Worm (Caenorhabditis elegans) whole organism, early embryonic: ENCODE results near the gene C50F4.4.

ENCODE experiments used
- B0310.2 ChIP-seq: sonication (generic microtip); optimal IDR thresholded peaks from 2 replicates; lab custom pipeline; 2016; ENCODE audit warnings: mild to moderate bottlenecking, missing genetic modification characterization, missing compliant biosample characterization
- F13C5.2 ChIP-seq: sonication (generic microtip); optimal IDR thresholded peaks from 2 replicates; lab custom pipeline; 2017; ENCODE audit warnings: mild to moderate bottlenecking, missing genetic modification characterization, inconsistent platforms, missing compliant biosample characterization
- aly-1 ChIP-seq: sonication (generic microtip); optimal IDR thresholded peaks from 2 replicates; lab custom pipeline; 2016; ENCODE audit warnings: missing genetic modification characterization, missing compliant biosample characterization
- ama-1 ChIP-seq: fragments of 150-350 bp; optimal IDR thresholded peaks from 2 replicates; lab custom pipeline; 2014
- ceh-13 ChIP-seq: fragments of 200-800 bp; sonication (Bioruptor generic); optimal IDR thresholded peaks from 2 replicates; lab custom pipeline; 2018; ENCODE audit warnings: mild to moderate bottlenecking, missing genetic modification characterization, missing compliant biosample characterization
- ceh-36 ChIP-seq: sonication (generic microtip); optimal IDR thresholded peaks from 2 replicates; lab custom pipeline; 2016; ENCODE audit warnings: missing genetic modification characterization, inconsistent platforms, missing compliant biosample characterization
- ets-7 ChIP-seq: sonication (generic microtip); optimal IDR thresholded peaks from 2 replicates; lab custom pipeline; 2016; ENCODE audit warnings: missing genotype, missing genetic modification characterization, missing compliant biosample characterization
- flt-1 ChIP-seq: fragments of 200-800 bp; sonication (Bioruptor generic); IDR thresholded peaks from 2 replicates; pipeline ENCODE4 v1.3.6; 2022; ENCODE audit warnings: missing genetic modification characterization, missing compliant biosample characterization
- hmbx-1 ChIP-seq: sonication (generic microtip); optimal IDR thresholded peaks from 2 replicates; lab custom pipeline; 2016; ENCODE audit warnings: mild to moderate bottlenecking, missing genetic modification characterization, missing compliant biosample characterization
- hmg-4 ChIP-seq: fragments of 200-800 bp; sonication (Bioruptor generic); optimal IDR thresholded peaks from 2 replicates; lab custom pipeline; 2018; ENCODE audit warnings: mild to moderate bottlenecking, missing genetic modification characterization, missing compliant biosample characterization
- hnd-1 ChIP-seq: sonication (generic microtip); optimal IDR thresholded peaks from 2 replicates; lab custom pipeline; 2016; ENCODE audit warnings: missing genetic modification characterization, missing compliant biosample characterization
- pes-1 ChIP-seq: fragments of 200-800 bp; sonication (Bioruptor generic); IDR thresholded peaks from 2 replicates; pipeline ENCODE4 v1.3.6; 2022; ENCODE audit warnings: missing genetic modification reagents, missing genetic modification characterization, missing compliant biosample characterization
- scrt-1 ChIP-seq: fragments of 200-800 bp; sonication (Bioruptor generic); IDR thresholded peaks from 2 replicates; pipeline ENCODE4 v1.3.6; 2022; ENCODE audit warnings: missing genetic modification characterization, missing compliant biosample characterization
- sea-1 ChIP-seq: fragments of 200-800 bp; sonication (Bioruptor generic); conservative IDR thresholded peaks from 2 replicates; pipeline ENCODE4 v1.3.6; 2022; ENCODE audit warnings: missing genetic modification characterization, missing compliant biosample characterization
- tbx-11 ChIP-seq: fragments of 200-800 bp; sonication (Bioruptor generic); IDR thresholded peaks from 2 replicates; pipeline ENCODE4 v1.3.6; 2022; ENCODE audit warnings: missing genetic modification characterization, missing compliant biosample characterization
- tbx-37 ChIP-seq: fragments of 200-800 bp; sonication (Bioruptor generic); conservative IDR thresholded peaks from 2 replicates; pipeline ENCODE4 v1.3.6; 2022; ENCODE audit warnings: missing genetic modification reagents, missing genetic modification characterization, missing compliant biosample characterization
- tra-4 ChIP-seq: sonication (generic microtip); optimal IDR thresholded peaks from 2 replicates; lab custom pipeline; 2017; ENCODE audit warnings: missing genetic modification characterization, missing compliant biosample characterization

Gene C50F4.4

DNA sequence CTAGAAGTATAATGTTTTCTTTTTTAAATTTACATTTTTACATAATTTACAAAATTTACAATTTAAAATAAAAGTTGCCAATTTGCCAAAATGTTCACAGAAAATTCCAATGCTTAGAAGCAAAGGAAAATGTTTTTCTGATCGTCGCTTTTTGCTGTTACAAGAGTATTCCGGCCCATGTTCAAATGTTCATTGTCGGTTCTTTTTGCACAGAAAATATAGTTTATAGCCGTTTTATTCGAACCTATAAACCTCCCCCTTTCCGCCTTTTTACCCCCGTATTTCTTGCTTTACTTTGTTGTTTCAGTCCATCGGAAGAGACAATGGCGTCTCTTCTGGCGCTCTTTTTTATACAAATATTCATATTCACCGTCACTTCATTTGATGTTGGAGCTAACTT is 1.9 kb upstream of the C50F4.4 start, which contains the start of gene tag-329:
Gene tag-329, plus strand, starts transcription at position 301 of the 400 bp plus-strand sequence.
- TF ChIP-seq F13C5.2 (tag; lab: Kevin White, UChicago) (no peak), hnd-1 (tag; lab: Kevin White, UChicago) (no peak), tra-4 (tag; lab: Kevin White, UChicago) (no peak), B0310.2 (tag; lab: Kevin White, UChicago) (no peak), aly-1 (no peak), tbx-11 (GFP tag; lab: Robert Waterston, UW) (no peak), pes-1 (GFP tag; lab: Robert Waterston, UW) (no peak), ama-1 (no peak), hmg-4 (GFP tag; lab: Kevin White, UChicago) (no peak), ceh-13 (no peak)

DNA sequence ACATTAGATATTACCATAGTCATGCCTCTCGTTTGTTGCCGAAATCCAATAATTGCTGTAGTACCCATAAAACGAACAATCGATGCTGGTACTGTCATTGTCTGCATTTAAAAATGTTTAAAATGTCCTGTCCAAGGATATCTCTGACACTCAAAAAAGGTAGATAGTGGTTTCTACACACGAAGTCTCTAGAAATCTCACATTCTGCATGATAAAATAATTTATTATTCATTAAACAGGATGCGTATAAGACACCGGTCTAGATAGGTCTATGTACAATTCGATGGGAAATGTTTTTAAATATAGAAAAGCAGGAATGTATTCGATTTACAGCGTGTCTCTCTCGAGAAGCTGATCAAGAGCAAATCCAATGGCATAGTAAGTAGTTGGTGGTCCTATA is 3.1 kb downstream of the C50F4.4 start, which contains the start of gene C50F4.12:
Gene C50F4.12, minus strand, starts transcription at position 101 of the 400 bp plus-strand sequence.
- TF ChIP-seq ceh-36 (tag; lab: Kevin White, UChicago), result no peak
- no peak for TF ChIP-seq hnd-1 (tag; lab: Kevin White, UChicago)
- no peak for TF ChIP-seq B0310.2 (tag; lab: Kevin White, UChicago)
- no peak for TF ChIP-seq tbx-11 (GFP tag; lab: Robert Waterston, UW)
- no peak for TF ChIP-seq ets-7 (tag; lab: Kevin White, UChicago)
- TF ChIP-seq flt-1 (GFP tag; lab: Robert Waterston, UW), result no peak
- no peak for TF ChIP-seq aly-1
- no peak for TF ChIP-seq F13C5.2 (tag; lab: Kevin White, UChicago)
- TF ChIP-seq tbx-37 (GFP tag; lab: Robert Waterston, UW), result no peak
- no peak for TF ChIP-seq tra-4 (tag; lab: Kevin White, UChicago)
- TF ChIP-seq hmg-4 (GFP tag; lab: Kevin White, UChicago), result no peak
- no peak for TF ChIP-seq ama-1
- no peak for TF ChIP-seq scrt-1 (GFP tag; lab: Robert Waterston, UW)
- no peak for TF ChIP-seq sea-1 (GFP tag; lab: Robert Waterston, UW)
- no peak for TF ChIP-seq ceh-13

ce11 chrV:9541506-9541905 is 4.9 kb downstream of the C50F4.4 start, which contains the start of gene C50F4.16:
C50F4.16 (minus strand) TSS chrV:9541606.
- TF ChIP-seq pes-1 (GFP tag; lab: Robert Waterston, UW) (no peak), aly-1 (no peak), tbx-37 (GFP tag; lab: Robert Waterston, UW) (no peak), tra-4 (tag; lab: Kevin White, UChicago) (no peak), hmg-4 (GFP tag; lab: Kevin White, UChicago) (no peak), hmbx-1 (tag; lab: Kevin White, UChicago) (no peak), ama-1 (no peak), scrt-1 (GFP tag; lab: Robert Waterston, UW) (no peak), F13C5.2 (tag; lab: Kevin White, UChicago) (no peak), ceh-13 (no peak), tbx-11 (GFP tag; lab: Robert Waterston, UW) (no peak), hnd-1 (tag; lab: Kevin White, UChicago) (no peak), B0310.2 (tag; lab: Kevin White, UChicago) (no peak)

DNA sequence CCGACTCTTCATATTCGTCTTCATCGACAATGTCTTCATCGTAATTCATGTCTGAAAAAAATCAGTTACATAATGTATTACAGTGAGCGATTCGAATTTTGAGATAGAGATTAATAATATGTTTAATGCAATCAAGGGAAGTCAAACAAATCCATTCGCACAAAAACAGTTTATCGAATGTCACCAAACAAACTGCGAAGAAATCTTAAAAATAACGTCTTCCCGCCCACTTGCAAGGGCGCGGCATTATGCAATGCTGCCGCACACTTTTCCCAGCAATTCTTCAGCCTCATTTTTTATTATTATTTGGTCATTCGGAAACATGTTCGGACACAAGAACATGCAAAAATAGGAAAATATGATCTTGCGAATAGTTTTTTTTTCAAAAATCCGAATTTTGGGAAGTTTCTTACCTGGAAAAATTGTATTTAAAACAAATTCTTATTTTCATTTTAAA is 7.6 kb downstream of the C50F4.4 start, which contains the start of gene mdf-1:
Gene mdf-1, minus strand, starts transcription at position 51 of the 457 bp plus-strand sequence.
- TF ChIP-seq flt-1 (GFP tag; lab: Robert Waterston, UW) (peak; percentile 39; the same call in 1 of the 2 replicates), hmg-4 (GFP tag; lab: Kevin White, UChicago) (no peak), F13C5.2 (tag; lab: Kevin White, UChicago) (peak; percentile 31)

- TF ChIP-seq flt-1 (GFP tag; lab: Robert Waterston, UW), result no peak
Observed at ce11 chrV:9545238-9545709, 8.7 kb downstream of the C50F4.4 start, which contains the start of the genes his-35 and his-41. his-35 (minus strand) TSS chrV:9545288. his-41 (plus strand) TSS chrV:9545536.

- TF ChIP-seq pes-1 (GFP tag; lab: Robert Waterston, UW) (peak; percentile 58), F13C5.2 (tag; lab: Kevin White, UChicago) (no peak)
Observed at ce11 chrV:9546042-9546581, 9.5 kb downstream of the C50F4.4 start, which contains the start of gene C50F4.6. C50F4.6 (plus strand) TSS chrV:9546092.

DNA sequence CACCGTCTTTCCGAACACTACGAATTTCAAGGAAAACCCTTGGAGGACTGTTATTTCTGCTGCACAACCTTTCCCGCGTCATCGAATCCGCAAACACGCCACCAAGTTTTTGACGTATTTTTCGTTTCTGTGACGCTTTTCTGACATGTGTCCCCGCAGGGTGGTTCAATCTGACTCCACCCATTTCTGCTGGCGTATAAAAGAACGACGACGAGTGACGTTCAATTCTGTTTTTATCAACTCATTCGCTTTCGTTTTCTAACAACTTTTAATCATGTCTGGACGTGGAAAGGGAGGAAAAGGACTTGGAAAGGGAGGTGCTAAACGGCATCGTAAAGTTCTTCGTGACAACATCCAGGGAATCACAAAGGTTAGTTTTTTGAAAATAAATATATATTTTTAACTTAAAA is 10.3 kb downstream of the C50F4.4 start, which contains the start of gene his-37:
Gene his-37, plus strand, starts transcription at position 246 of the 410 bp plus-strand sequence.
- TF ChIP-seq hmg-4 (GFP tag; lab: Kevin White, UChicago), result peak; percentile 64
- TF ChIP-seq F13C5.2 (tag; lab: Kevin White, UChicago), result peak; percentile 41
- TF ChIP-seq aly-1, result no peak
- TF ChIP-seq hnd-1 (tag; lab: Kevin White, UChicago), result no peak
- no peak for TF ChIP-seq sea-1 (GFP tag; lab: Robert Waterston, UW)
- TF ChIP-seq tbx-37 (GFP tag; lab: Robert Waterston, UW), result 0 out of 2 replicates have a peak, but pooled peaks have one; percentile 34
- TF ChIP-seq tra-4 (tag; lab: Kevin White, UChicago), result peak; percentile 41
- TF ChIP-seq pes-1 (GFP tag; lab: Robert Waterston, UW), result peak; percentile 53; the same call in 1 of the 2 replicates
- no peak for TF ChIP-seq ama-1
- TF ChIP-seq flt-1 (GFP tag; lab: Robert Waterston, UW), result peak; percentile 61
- TF ChIP-seq hmbx-1 (tag; lab: Kevin White, UChicago), result peak; percentile 16
- no peak for TF ChIP-seq scrt-1 (GFP tag; lab: Robert Waterston, UW)
